Worm (Caenorhabditis elegans) whole organism, midembryonic: ENCODE results near the gene cbp-1.

Experiments
- T22C8.4 ChIP-seq: fragments of 200-800 bp; sonication (Bioruptor generic); IDR thresholded peaks from 2 replicates; pipeline ENCODE4 v1.3.6; 2022; ENCODE audit warnings: missing genetic modification characterization, missing compliant biosample characterization
- cog-1 ChIP-seq: sonication (generic microtip); optimal IDR thresholded peaks from 2 replicates; lab custom pipeline; 2016; ENCODE audit warnings: missing genetic modification characterization, missing compliant biosample characterization
- flt-1 ChIP-seq: fragments of 200-800 bp; sonication (Bioruptor generic); IDR thresholded peaks from 2 replicates; pipeline ENCODE4 v1.3.6; 2022; ENCODE audit warnings: missing genetic modification characterization, missing compliant biosample characterization
- klf-2 ChIP-seq: fragments of 200-800 bp; sonication (Bioruptor generic); conservative IDR thresholded peaks from 2 replicates; pipeline ENCODE4 v1.3.6; 2022; ENCODE audit warnings: missing genetic modification reagents, missing genetic modification characterization, missing compliant biosample characterization
- med-1 ChIP-seq: sonication (generic microtip); optimal IDR thresholded peaks from 2 replicates; lab custom pipeline; 2017; ENCODE audit warnings: missing genetic modification characterization, mild to moderate bottlenecking, missing compliant biosample characterization, antibody characterized with exemption, missing genetic modification reagents; ENCODE audit not compliant: insufficient read depth
- ref-1 ChIP-seq: fragments of 200-800 bp; sonication (Bioruptor generic); conservative IDR thresholded peaks from 2 replicates; pipeline ENCODE4 v1.3.6; 2022; ENCODE audit warnings: missing genetic modification reagents, missing genetic modification characterization, missing compliant biosample characterization
- tab-1 ChIP-seq: fragments of 200-800 bp; sonication (Bioruptor generic); IDR thresholded peaks from 2 replicates; pipeline ENCODE4 v1.3.6; 2022; ENCODE audit warnings: missing genetic modification characterization, missing compliant biosample characterization
- ztf-23 ChIP-seq: fragments of 200-800 bp; sonication (Bioruptor generic); IDR thresholded peaks from 2 replicates; pipeline ENCODE4 v1.3.6; 2022; ENCODE audit warnings: missing genetic modification reagents, missing genetic modification characterization, missing compliant biosample characterization
- ztf-29 ChIP-seq: fragments of 200-800 bp; sonication (Bioruptor generic); IDR thresholded peaks from 2 replicates; pipeline ENCODE4 v1.3.6; 2022; ENCODE audit warnings: missing genetic modification reagents, missing genetic modification characterization, missing compliant biosample characterization

Gene cbp-1

ce11 chrIII:9804997-9805610, 38.8 kb downstream of the cbp-1 start, which contains the start of gene riok-3:
Gene riok-3, minus strand, starts transcription at chrIII:9805011.
- TF ChIP-seq T22C8.4 (GFP tag; lab: Robert Waterston, UW), result no peak
- TF ChIP-seq ref-1, result no peak
- TF ChIP-seq cog-1 (tag; lab: Kevin White, UChicago), result no peak
- no peak for TF ChIP-seq tab-1 (GFP tag; lab: Robert Waterston, UW)
- no peak for TF ChIP-seq klf-2 (GFP tag; lab: Robert Waterston, UW)
- TF ChIP-seq med-1, result no peak
- no peak for TF ChIP-seq ztf-29 (GFP tag; lab: Robert Waterston, UW)
- TF ChIP-seq flt-1 (GFP tag; lab: Robert Waterston, UW), result no peak
- TF ChIP-seq ztf-23 (GFP tag; lab: Robert Waterston, UW), result no peak

DNA sequence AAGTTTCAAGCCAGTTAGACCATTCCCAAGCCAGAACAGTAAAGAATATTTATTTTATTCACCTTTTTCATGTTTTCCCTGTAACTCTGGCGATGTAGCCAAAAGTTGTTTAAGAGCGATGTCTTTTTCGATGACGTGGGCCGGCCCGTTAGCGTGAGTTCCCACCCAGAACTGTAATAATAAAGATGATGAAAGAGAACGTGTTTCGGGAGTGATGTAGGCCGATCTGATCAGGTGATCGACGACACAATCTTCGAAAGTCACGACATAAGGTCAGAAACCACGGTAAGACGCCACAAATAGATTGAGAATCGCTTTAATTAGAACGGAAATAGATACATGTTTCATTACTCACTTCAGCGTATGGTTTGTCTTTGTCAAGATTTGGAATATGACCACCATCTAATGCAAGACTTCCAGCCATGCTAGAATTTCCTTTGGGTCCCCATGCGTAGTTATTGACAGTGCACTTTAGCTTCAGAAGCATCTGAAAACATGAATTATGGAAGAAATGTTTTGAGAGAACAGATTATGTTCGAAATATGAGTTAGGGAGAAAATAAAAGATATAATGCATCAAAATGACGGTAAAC, 40.8 kb downstream of the cbp-1 start, which contains the start of gene ZK632.4:
TSS of gene ZK632.4 (minus strand) at position 487 of the 592 bp plus-strand sequence.
- TF ChIP-seq ztf-23 (GFP tag; lab: Robert Waterston, UW) (no peak), ztf-29 (GFP tag; lab: Robert Waterston, UW) (no peak), T22C8.4 (GFP tag; lab: Robert Waterston, UW) (no peak), klf-2 (GFP tag; lab: Robert Waterston, UW) (no peak), flt-1 (GFP tag; lab: Robert Waterston, UW) (no peak), ref-1 (no peak), cog-1 (tag; lab: Kevin White, UChicago) (no peak)

DNA sequence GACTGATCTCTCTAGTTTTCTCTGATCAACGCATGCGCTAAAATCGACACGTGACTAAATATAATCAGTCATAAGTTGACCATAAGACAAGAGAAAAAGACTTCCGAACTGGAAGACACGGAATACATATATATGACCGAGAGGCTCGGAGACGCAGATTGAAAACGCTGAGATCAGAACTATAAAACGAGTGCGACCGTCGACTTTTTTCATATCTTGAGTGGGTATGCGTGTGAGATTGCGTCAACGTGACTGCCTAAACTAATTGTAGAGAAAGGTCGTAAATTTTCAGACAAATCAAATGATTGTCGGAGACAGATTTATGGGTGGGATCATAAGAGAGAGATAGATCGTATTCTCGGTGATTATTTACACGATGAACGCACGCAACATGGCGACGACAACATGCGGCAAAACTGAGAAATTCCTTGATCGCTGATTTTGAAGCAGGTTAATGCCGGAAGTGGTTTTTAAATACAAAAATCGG, 41.3 kb downstream of the cbp-1 start:
- no peak for TF ChIP-seq med-1
- TF ChIP-seq flt-1 (GFP tag; lab: Robert Waterston, UW), result no peak
- TF ChIP-seq T22C8.4 (GFP tag; lab: Robert Waterston, UW), result no peak
- no peak for TF ChIP-seq tab-1 (GFP tag; lab: Robert Waterston, UW)
- no peak for TF ChIP-seq cog-1 (tag; lab: Kevin White, UChicago)
- TF ChIP-seq ztf-29 (GFP tag; lab: Robert Waterston, UW), result no peak
- no peak for TF ChIP-seq ztf-23 (GFP tag; lab: Robert Waterston, UW)
- no peak for TF ChIP-seq klf-2 (GFP tag; lab: Robert Waterston, UW)

DNA sequence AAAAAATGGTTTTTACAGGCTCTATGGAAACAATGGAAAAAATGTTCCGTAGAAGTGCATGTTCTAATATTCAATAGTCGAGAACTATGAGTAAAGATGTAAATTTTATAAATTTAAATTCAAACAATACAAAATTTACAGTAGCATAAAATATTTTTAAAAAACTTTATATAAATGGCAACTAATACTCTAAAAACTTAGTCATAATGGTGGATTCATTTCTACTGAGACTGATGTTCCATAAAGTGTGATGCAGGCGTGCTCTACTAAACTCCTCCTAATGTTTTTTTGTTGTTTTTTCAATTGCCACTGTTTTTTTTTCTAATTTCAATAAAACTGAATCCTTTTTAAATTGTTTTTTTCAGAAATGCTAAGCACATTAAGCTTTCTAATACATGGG, 41.9 kb downstream of the cbp-1 start, which contains the start of gene gtap-2:
TSS of gene gtap-2 (plus strand) at position 366 of the 400 bp plus-strand sequence.
- no peak for TF ChIP-seq cog-1 (tag; lab: Kevin White, UChicago)
- TF ChIP-seq tab-1 (GFP tag; lab: Robert Waterston, UW), result no peak
- no peak for TF ChIP-seq T22C8.4 (GFP tag; lab: Robert Waterston, UW)
- no peak for TF ChIP-seq klf-2 (GFP tag; lab: Robert Waterston, UW)
- no peak for TF ChIP-seq flt-1 (GFP tag; lab: Robert Waterston, UW)
- no peak for TF ChIP-seq ztf-23 (GFP tag; lab: Robert Waterston, UW)

ce11 chrIII:9813146-9813545, 46.8 kb downstream of the cbp-1 start, which contains the start of gene ZK632.14:
Gene ZK632.14, plus strand, starts transcription at chrIII:9813446.
- TF ChIP-seq tab-1 (GFP tag; lab: Robert Waterston, UW) (no peak), ztf-29 (GFP tag; lab: Robert Waterston, UW) (no peak), flt-1 (GFP tag; lab: Robert Waterston, UW) (no peak), med-1 (no peak), klf-2 (GFP tag; lab: Robert Waterston, UW) (no peak), T22C8.4 (GFP tag; lab: Robert Waterston, UW) (no peak)

DNA sequence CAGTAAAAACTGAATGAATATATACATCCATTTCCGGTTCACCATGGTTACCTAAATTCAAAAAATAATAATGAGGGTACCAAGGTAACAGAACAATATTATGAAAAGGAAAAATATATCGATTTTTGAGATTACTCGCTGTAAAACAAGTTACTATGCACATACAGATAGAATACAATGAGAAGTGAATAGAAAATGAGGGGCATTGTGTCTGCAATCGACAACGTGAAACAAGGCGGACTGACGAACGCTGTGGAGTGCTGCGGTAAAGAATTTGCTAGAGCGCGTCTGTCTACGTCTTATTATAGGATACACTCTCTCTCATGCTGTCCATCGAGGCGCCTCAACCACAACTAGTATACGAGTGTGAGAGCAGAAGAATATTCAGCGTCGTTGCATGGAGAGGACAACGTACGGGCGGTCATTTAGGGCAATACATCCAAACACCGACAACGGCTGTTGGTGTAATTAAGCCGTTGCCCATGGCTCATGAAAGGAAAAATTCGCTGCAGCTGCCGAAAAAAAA, 50.8 kb downstream of the cbp-1 start, which contains the start of gene cnx-1:
TSS of gene cnx-1 (minus strand) at position 51 of the 526 bp plus-strand sequence.
- TF ChIP-seq klf-2 (GFP tag; lab: Robert Waterston, UW) (no peak), med-1 (no peak), tab-1 (GFP tag; lab: Robert Waterston, UW) (peak; percentile 68; the same call in 1 of the 2 replicates), cog-1 (tag; lab: Kevin White, UChicago) (no peak), ztf-29 (GFP tag; lab: Robert Waterston, UW) (no peak), ref-1 (no peak), flt-1 (GFP tag; lab: Robert Waterston, UW) (peak; percentile 42; the same call in 1 of the 2 replicates), T22C8.4 (GFP tag; lab: Robert Waterston, UW) (no peak), ztf-23 (GFP tag; lab: Robert Waterston, UW) (no peak)

DNA sequence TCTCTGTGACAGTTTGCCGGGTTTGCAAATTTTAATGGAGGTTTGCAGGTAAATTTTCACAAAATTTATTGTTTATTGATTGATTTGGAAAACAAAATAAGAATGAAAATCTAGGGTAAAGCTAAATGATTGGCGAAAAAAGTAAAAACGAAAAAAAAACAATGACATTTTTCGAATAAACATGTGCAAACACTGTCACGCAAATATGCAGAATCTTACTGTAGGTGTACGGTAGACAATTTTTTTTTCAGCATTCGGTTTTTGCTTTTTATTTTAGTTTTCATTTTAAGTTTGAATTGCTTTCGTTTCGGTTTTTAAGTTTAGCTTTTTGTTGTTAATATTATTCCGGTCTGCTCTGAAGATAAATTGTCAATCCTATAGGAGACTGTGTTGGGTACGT, 51.6 kb downstream of the cbp-1 start:
- TF ChIP-seq klf-2 (GFP tag; lab: Robert Waterston, UW), result no peak
- TF ChIP-seq ref-1, result no peak
- TF ChIP-seq tab-1 (GFP tag; lab: Robert Waterston, UW), result no peak
- TF ChIP-seq med-1, result no peak
- TF ChIP-seq T22C8.4 (GFP tag; lab: Robert Waterston, UW), result no peak
- no peak for TF ChIP-seq ztf-29 (GFP tag; lab: Robert Waterston, UW)
- no peak for TF ChIP-seq flt-1 (GFP tag; lab: Robert Waterston, UW)
- no peak for TF ChIP-seq cog-1 (tag; lab: Kevin White, UChicago)
- no peak for TF ChIP-seq ztf-23 (GFP tag; lab: Robert Waterston, UW)

- TF ChIP-seq cog-1 (tag; lab: Kevin White, UChicago) (no peak), ztf-23 (GFP tag; lab: Robert Waterston, UW) (peak; percentile 70; the same call in 1 of the 2 replicates), ztf-29 (GFP tag; lab: Robert Waterston, UW) (no peak), T22C8.4 (GFP tag; lab: Robert Waterston, UW) (no peak), ref-1 (no peak), tab-1 (GFP tag; lab: Robert Waterston, UW) (no peak), med-1 (no peak), flt-1 (GFP tag; lab: Robert Waterston, UW) (no peak)
These were observed 52.5 kb downstream of the cbp-1 start, which contains the start of gene panl-3 for ce11 chrIII:9818763-9819162. Gene panl-3, plus strand, starts transcription at chrIII:9819056.

ce11 chrIII:9822942-9823341, 56.6 kb downstream of the cbp-1 start, which contains the start of gene arl-5:
Gene arl-5, plus strand, starts transcription at chrIII:9823242.
- TF ChIP-seq klf-2 (GFP tag; lab: Robert Waterston, UW) (no peak), cog-1 (tag; lab: Kevin White, UChicago) (no peak), ztf-29 (GFP tag; lab: Robert Waterston, UW) (no peak), med-1 (no peak), flt-1 (GFP tag; lab: Robert Waterston, UW) (no peak), ztf-23 (GFP tag; lab: Robert Waterston, UW) (no peak), tab-1 (GFP tag; lab: Robert Waterston, UW) (no peak), T22C8.4 (GFP tag; lab: Robert Waterston, UW) (no peak), ref-1 (no peak)
